Fruit fly (Drosophila melanogaster) whole organism, embryonic: ENCODE data around the gene Vsx2.

Source experiments
- CG10959 ChIP-seq: fragments of 200-800 bp; sonication (Bioruptor generic); IDR thresholded peaks from 2 replicates; pipeline ENCODE4 v1.3.6; 2022; ENCODE audit warnings: missing biosample characterization, missing genetic modification characterization
- CG14441 ChIP-seq: fragments of 200-800 bp; sonication (Bioruptor generic); IDR thresholded peaks from 2 replicates; pipeline ENCODE4 v1.3.6; 2022; ENCODE audit warnings: missing biosample characterization, missing genetic modification characterization
- CG15011 ChIP-seq: fragments of 200-800 bp; sonication (Bioruptor generic); optimal IDR thresholded peaks from 3 replicates; lab custom pipeline; 2018; ENCODE audit warnings: missing biosample characterization, mild to moderate bottlenecking, missing genetic modification characterization
- CG1529 ChIP-seq: fragments of 200-800 bp; sonication (Bioruptor generic); optimal IDR thresholded peaks from 3 replicates; lab custom pipeline; 2018; ENCODE audit warnings: missing biosample characterization, missing genetic modification characterization
- CG15514 ChIP-seq: fragments of 200-800 bp; sonication (Bioruptor generic); optimal IDR thresholded peaks from 3 replicates; lab custom pipeline; 2017; ENCODE audit warnings: missing biosample characterization, missing genetic modification characterization, mild to moderate bottlenecking, moderate library complexity, missing genetic modification reagents
- CG15601 ChIP-seq: fragments of 200-800 bp; sonication (Bioruptor generic); optimal IDR thresholded peaks from 3 replicates; lab custom pipeline; 2019; ENCODE audit warnings: missing biosample characterization, mild to moderate bottlenecking, missing genetic modification characterization, moderate library complexity
- CG17359 ChIP-seq: fragments of 200-800 bp; sonication (Bioruptor generic); optimal IDR thresholded peaks from 3 replicates; lab custom pipeline; 2018; ENCODE audit warnings: missing biosample characterization, mild to moderate bottlenecking, missing genetic modification characterization, moderate library complexity
- CG2120 ChIP-seq: fragments of 200-800 bp; sonication (Bioruptor generic); optimal IDR thresholded peaks from 3 replicates; lab custom pipeline; 2016; ENCODE audit warnings: missing biosample characterization, missing genetic modification characterization
- CG2889 ChIP-seq: fragments of 200-800 bp; sonication (Bioruptor generic); IDR thresholded peaks from 3 replicates; pipeline ENCODE4 v1.3.6; 2022; ENCODE audit warnings: missing biosample characterization, missing genetic modification characterization
- CG31224 ChIP-seq: fragments of 200-800 bp; sonication (Bioruptor generic); IDR thresholded peaks from 2 replicates; pipeline ENCODE4 v1.3.6; 2022; ENCODE audit warnings: missing biosample characterization, missing genetic modification characterization
- CG32532 ChIP-seq: fragments of 200-800 bp; sonication (Bioruptor generic); IDR thresholded peaks from 2 replicates; pipeline ENCODE4 v1.3.6; 2022; ENCODE audit warnings: missing biosample characterization, missing genetic modification characterization
- CG33557 ChIP-seq: fragments of 200-800 bp; sonication (Bioruptor generic); optimal IDR thresholded peaks from 2 replicates; lab custom pipeline; 2019; ENCODE audit warnings: missing biosample characterization, mild to moderate bottlenecking, missing genetic modification characterization, moderate library complexity
- CG34376 ChIP-seq: fragments of 200-800 bp; sonication (Bioruptor generic); optimal IDR thresholded peaks from 2 replicates; lab custom pipeline; 2018; ENCODE audit warnings: missing biosample characterization, mild to moderate bottlenecking, missing genetic modification characterization
- CG5953 ChIP-seq: fragments of 200-800 bp; sonication (Bioruptor generic); IDR thresholded peaks from 2 replicates; pipeline ENCODE4 v1.3.6; 2022; ENCODE audit warnings: missing biosample characterization, missing genetic modification characterization
- CG6175 ChIP-seq: fragments of 200-800 bp; sonication (Bioruptor generic); IDR thresholded peaks from 3 replicates; pipeline ENCODE4 v1.3.6; 2022; ENCODE audit warnings: missing biosample characterization, missing genetic modification characterization
- CG6689 ChIP-seq: fragments of 200-800 bp; sonication (Bioruptor generic); IDR thresholded peaks from 2 replicates; pipeline ENCODE4 v1.3.6; 2022; ENCODE audit warnings: missing biosample characterization, missing genetic modification characterization
- CG6813 ChIP-seq: fragments of 200-800 bp; sonication (Bioruptor generic); optimal IDR thresholded peaks from 2 replicates; lab custom pipeline; 2017; ENCODE audit warnings: missing biosample characterization, missing genetic modification characterization, mild to moderate bottlenecking, moderate library complexity, missing genetic modification reagents
- CG8359 ChIP-seq: fragments of 200-800 bp; sonication (Bioruptor generic); optimal IDR thresholded peaks from 2 replicates; lab custom pipeline; 2017; ENCODE audit warnings: missing biosample characterization, mild to moderate bottlenecking, missing genetic modification characterization, borderline replicate concordance
- CG9727 ChIP-seq: fragments of 200-800 bp; sonication (Bioruptor generic); optimal IDR thresholded peaks from 3 replicates; lab custom pipeline; 2017; ENCODE audit warnings: missing biosample characterization, mild to moderate bottlenecking, missing genetic modification characterization
- Dad ChIP-seq: fragments of 200-800 bp; sonication (Bioruptor generic); optimal IDR thresholded peaks from 3 replicates; lab custom pipeline; 2016; ENCODE audit warnings: missing biosample characterization, missing genetic modification characterization
- Dfd ChIP-seq, 2 experiments: fragments of >200 bp; optimal IDR thresholded peaks; 2 replicates each; lab custom pipeline; 2017; ENCODE audit warnings: missing biosample characterization in 2 of 2, missing genetic modification characterization in 2 of 2
- Dref ChIP-seq: fragments of 200-800 bp; sonication (Bioruptor generic); IDR thresholded peaks from 2 replicates; pipeline ENCODE4 v1.3.6; 2022; ENCODE audit warnings: missing biosample characterization, missing genetic modification characterization
- E2f1 ChIP-seq: fragments of 200-800 bp; sonication (Bioruptor generic); IDR thresholded peaks from 2 replicates; pipeline ENCODE4 v1.3.6; 2022; ENCODE audit warnings: missing biosample characterization, missing genetic modification characterization
- GATAe ChIP-seq: fragments of 200-800 bp; sonication (Bioruptor generic); conservative IDR thresholded peaks from 2 replicates; pipeline ENCODE4 v1.3.6; 2022; ENCODE audit warnings: missing biosample characterization, missing genetic modification characterization
- HLH4C ChIP-seq: fragments of 200-800 bp; sonication (Bioruptor generic); IDR thresholded peaks from 3 replicates; pipeline ENCODE4 v1.3.6; 2022; ENCODE audit warnings: missing biosample characterization, missing genetic modification characterization; ENCODE audit not compliant: partially characterized antibody
- Hmr ChIP-seq: fragments of 200-800 bp; sonication (Bioruptor generic); optimal IDR thresholded peaks from 3 replicates; lab custom pipeline; 2017; ENCODE audit warnings: mild to moderate bottlenecking, missing biosample characterization, missing genetic modification reagents, missing genetic modification characterization
- Hr39 ChIP-seq: fragments of >200 bp; optimal IDR thresholded peaks from 2 replicates; lab custom pipeline; 2017
- Hr51 ChIP-seq, 2 experiments: fragments of 200-800 bp; sonication (Bioruptor generic); optimal IDR thresholded peaks; 2 replicates in 1 of 2; 3 replicates in 1 of 2; lab custom pipeline; 2016 to 2018; ENCODE audit warnings: missing biosample characterization in 2 of 2, missing genetic modification characterization in 2 of 2, mild to moderate bottlenecking in 1 of 2, moderate library complexity in 1 of 2
- Hsf ChIP-seq: fragments of 200-800 bp; sonication (Bioruptor generic); optimal IDR thresholded peaks from 3 replicates; lab custom pipeline; 2016; ENCODE audit warnings: missing biosample characterization, missing genetic modification characterization
- Jarid2 ChIP-seq: fragments of 200-800 bp; sonication (Bioruptor generic); optimal IDR thresholded peaks from 3 replicates; lab custom pipeline; 2017; ENCODE audit warnings: mild to moderate bottlenecking, missing biosample characterization, missing genetic modification reagents, missing genetic modification characterization
- Max ChIP-seq: fragments of 200-800 bp; sonication (Bioruptor generic); optimal IDR thresholded peaks from 2 replicates; lab custom pipeline; 2016; ENCODE audit warnings: missing biosample characterization, mild to moderate bottlenecking, missing genetic modification characterization
- NC2β ChIP-seq: fragments of 200-800 bp; sonication (Bioruptor generic); optimal IDR thresholded peaks from 2 replicates; lab custom pipeline; 2016; ENCODE audit warnings: missing biosample characterization, missing genetic modification characterization
- Oli ChIP-seq: fragments of 200-800 bp; sonication (Bioruptor generic); optimal IDR thresholded peaks from 2 replicates; lab custom pipeline; 2018; ENCODE audit warnings: missing biosample characterization, mild to moderate bottlenecking, missing genetic modification characterization, moderate library complexity
- Pdp1 ChIP-seq, 2 experiments: fragments of 200-800 bp; sonication (Bioruptor generic); optimal IDR thresholded peaks; 3 replicates each; lab custom pipeline; 2016; ENCODE audit warnings: missing biosample characterization in 2 of 2, missing genetic modification characterization in 2 of 2, mild to moderate bottlenecking in 1 of 2, moderate library complexity in 1 of 2
- Ptx1 ChIP-seq: fragments of 200-800 bp; sonication (Bioruptor generic); IDR thresholded peaks from 2 replicates; pipeline ENCODE4 v1.3.6; 2022; ENCODE audit warnings: missing biosample characterization, missing genetic modification characterization
- Stat92E ChIP-seq, 3 experiments: fragments of >200 bp in 2 of 3; fragments of 200-800 bp in 1 of 3; sonication (Bioruptor generic) in 1 of 3; optimal IDR thresholded peaks; 2 replicates each; lab custom pipeline; 2017 to 2019; ENCODE audit warnings: missing biosample characterization in 3 of 3, missing genetic modification characterization in 3 of 3, mild to moderate bottlenecking in 1 of 3, moderate library complexity in 1 of 3
- Xrp1 ChIP-seq: fragments of 200-800 bp; sonication (Bioruptor generic); IDR thresholded peaks from 2 replicates; pipeline ENCODE4 v1.3.6; 2022; ENCODE audit warnings: missing biosample characterization, missing genetic modification characterization
- YL-1 ChIP-seq: fragments of 200-800 bp; sonication (Bioruptor generic); optimal IDR thresholded peaks from 3 replicates; lab custom pipeline; 2017; ENCODE audit warnings: missing biosample characterization, mild to moderate bottlenecking, missing genetic modification characterization
- ac ChIP-seq: fragments of 200-800 bp; sonication (Bioruptor generic); optimal IDR thresholded peaks from 3 replicates; lab custom pipeline; 2017; ENCODE audit warnings: missing biosample characterization, mild to moderate bottlenecking, missing genetic modification characterization
- cato ChIP-seq: fragments of 200-800 bp; sonication (Bioruptor generic); optimal IDR thresholded peaks from 2 replicates; lab custom pipeline; 2016; ENCODE audit warnings: missing biosample characterization, missing genetic modification characterization, borderline replicate concordance
- caup ChIP-seq: fragments of 200-800 bp; sonication (Bioruptor generic); optimal IDR thresholded peaks from 3 replicates; lab custom pipeline; 2017; ENCODE audit warnings: missing biosample characterization, mild to moderate bottlenecking, missing genetic modification characterization, moderate library complexity; ENCODE audit not compliant: severe bottlenecking
- chinmo ChIP-seq: fragments of 200-800 bp; sonication (Bioruptor generic); IDR thresholded peaks from 4 replicates; pipeline ENCODE4 v1.3.6; 2022; ENCODE audit warnings: missing biosample characterization, missing genetic modification characterization; ENCODE audit not compliant: partially characterized antibody
- cwo ChIP-seq: fragments of 200-800 bp; sonication (Bioruptor generic); optimal IDR thresholded peaks from 3 replicates; lab custom pipeline; 2017; ENCODE audit warnings: missing biosample characterization, missing genetic modification characterization, mild to moderate bottlenecking, moderate library complexity, missing genetic modification reagents
- ftz-f1 ChIP-seq: fragments of 200-800 bp; sonication (Bioruptor generic); optimal IDR thresholded peaks from 2 replicates; lab custom pipeline; 2016; ENCODE audit warnings: missing biosample characterization, missing genetic modification characterization
- lab ChIP-seq: fragments of 200-800 bp; sonication (Bioruptor generic); optimal IDR thresholded peaks from 3 replicates; lab custom pipeline; 2017; ENCODE audit warnings: missing biosample characterization, missing genetic modification characterization, mild to moderate bottlenecking, moderate library complexity, missing genetic modification reagents
- lola ChIP-seq, 3 experiments: fragments of >200 bp in 2 of 3; fragments of 200-800 bp in 1 of 3; sonication (Bioruptor generic) in 1 of 3; optimal IDR thresholded peaks; 2 replicates each; lab custom pipeline; 2017 to 2019; ENCODE audit warnings: missing biosample characterization in 3 of 3, missing genetic modification characterization in 3 of 3, mild to moderate bottlenecking in 1 of 3, moderate library complexity in 1 of 3
- sqz ChIP-seq: fragments of 200-800 bp; sonication (Bioruptor generic); optimal IDR thresholded peaks from 3 replicates; lab custom pipeline; 2018; ENCODE audit warnings: missing biosample characterization, mild to moderate bottlenecking, missing genetic modification characterization

Gene Vsx2

DNA sequence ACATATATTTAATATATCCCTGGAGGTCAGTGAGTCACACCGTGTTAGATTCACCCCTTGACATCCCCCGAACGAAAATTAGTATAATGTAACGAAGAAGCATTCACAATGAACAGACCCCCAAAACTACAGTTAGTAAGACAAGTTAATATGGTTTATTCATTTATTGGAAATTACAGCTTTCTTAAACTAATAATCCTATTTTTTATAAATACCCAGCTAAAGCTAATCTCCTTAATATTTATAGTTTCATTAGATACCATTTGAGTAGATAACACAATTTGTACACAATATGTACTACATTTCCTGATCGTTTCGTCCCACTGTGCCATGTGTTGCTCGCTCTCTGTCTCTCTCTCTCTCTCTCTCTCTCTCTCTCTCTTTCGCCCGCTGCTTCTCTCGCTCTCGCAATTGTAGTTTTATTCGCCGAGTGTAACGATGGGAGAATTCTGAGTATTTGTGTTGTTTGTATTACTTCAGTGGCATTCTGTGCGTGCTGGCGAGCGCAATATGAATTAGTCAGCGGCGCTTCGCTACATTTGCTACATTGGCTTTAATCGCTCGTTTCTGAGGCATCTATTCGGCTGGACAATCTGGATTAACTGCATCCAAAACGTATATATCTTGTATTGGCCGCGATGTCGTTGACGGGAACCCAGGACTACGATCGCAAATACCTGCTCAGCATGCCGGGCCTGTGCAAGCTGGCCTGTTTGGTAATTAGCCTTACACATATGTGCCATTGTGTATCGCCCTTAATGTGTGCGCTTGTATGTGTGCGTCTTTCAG is 43.0 kb downstream of the Vsx2 start (continued):
- TF ChIP-seq caup (GFP tag; lab: Kevin White, UChicago) (peak; percentile 4), CG15601 (tag; lab: Kevin White, UChicago) (peak; percentile 3), E2f1 (GFP tag; lab: Robert Waterston, UW) (0 out of 2 replicates have a peak, but pooled peaks have one; percentile 15), Jarid2 (GFP tag; lab: Kevin White, UChicago) (peak; percentile 87), CG15514 (GFP tag; lab: Kevin White, UChicago) (peak; percentile 33), Hsf (GFP tag; lab: Kevin White, UChicago) (peak; percentile 31), CG6813 (GFP tag; lab: Kevin White, UChicago) (peak; percentile 45), Ptx1 (GFP tag; lab: Robert Waterston, UW) (0 out of 2 replicates have a peak, but pooled peaks have one; percentile 39), Dad (GFP tag; lab: Kevin White, UChicago) (no peak), Stat92E (GFP tag; optimal IDR thresholded peaks at IDR 0.05; lab: Kevin White, UChicago) (peak in 1 of 3 experiments; percentile 44), ftz-f1 (GFP tag; lab: Kevin White, UChicago) (no peak), Hr39 (lab: Kevin White, UChicago) (no peak), CG15011 (GFP tag; lab: Kevin White, UChicago) (peak; percentile 8), lab (GFP tag; lab: Kevin White, UChicago) (peak; percentile 49), Hr51 (GFP tag; optimal IDR thresholded peaks at IDR 0.05; lab: Kevin White, UChicago) (peak in 1 of 2 experiments; percentile 68), Pdp1 (GFP tag; optimal IDR thresholded peaks at IDR 0.05; lab: Kevin White, UChicago) (peak in 1 of 2 experiments; percentile 19), CG33557 (GFP tag; lab: Kevin White, UChicago) (peak; percentile 4), Xrp1 (peak; percentile 34), GATAe (GFP tag; lab: Robert Waterston, UW) (no peak), cwo (GFP tag; lab: Kevin White, UChicago) (peak; percentile 26), Dref (no peak), CG32532 (GFP tag; lab: Robert Waterston, UW) (peak; percentile 56; the same call in 1 of the 2 replicates), CG6689 (GFP tag; lab: Robert Waterston, UW) (0 out of 2 replicates have a peak, but pooled peaks have one; percentile 27), YL-1 (GFP tag; lab: Kevin White, UChicago) (no peak), CG2120 (GFP tag; lab: Kevin White, UChicago) (peak; percentile 49), CG8359 (GFP tag; lab: Kevin White, UChicago) (peak; percentile 17), CG5953 (GFP tag; lab: Robert Waterston, UW) (no peak), CG17359 (tag; lab: Kevin White, UChicago) (no peak), CG9727 (peak; percentile 27), Hmr (GFP tag; lab: Kevin White, UChicago) (peak; percentile 63), Dfd (GFP tag; optimal IDR thresholded peaks at IDR 0.05; lab: Kevin White, UChicago) (no peak), lola (GFP tag; optimal IDR thresholded peaks at IDR 0.05; lab: Kevin White, UChicago) (peak in 1 of 3 experiments; percentile 44), Max (no peak), CG31224 (no peak), Oli (tag; lab: Kevin White, UChicago) (peak; percentile 56), ac (peak; percentile 20), HLH4C (GFP tag; lab: Robert Waterston, UW) (peak; percentile 23; the same call in 1 of the 3 replicates), CG14441 (peak; percentile 20; the same call in 1 of the 2 replicates), NC2β (GFP tag; lab: Kevin White, UChicago) (peak; percentile 7), cato (GFP tag; lab: Kevin White, UChicago) (no peak), sqz (GFP tag; lab: Kevin White, UChicago) (peak; percentile 26), CG2889 (GFP tag; lab: Robert Waterston, UW) (no peak), chinmo (peak; percentile 77; the same call in 2 of the 4 replicates), CG10959 (no peak), CG6175 (GFP tag; lab: Robert Waterston, UW) (0 out of 3 replicates have a peak, but pooled peaks have one; percentile 6), CG1529 (peak; percentile 27), CG34376 (GFP tag; lab: Kevin White, UChicago) (peak; percentile 42)
